Worm (Caenorhabditis elegans) whole organism, young adult: Measurements from ENCODE around the gene efk-1.

Source experiments
- B0261.1 ChIP-seq: sonication (generic microtip); optimal IDR thresholded peaks from 2 replicates; lab custom pipeline; 2016; ENCODE audit warnings: mild to moderate bottlenecking, missing genetic modification characterization, moderate library complexity, missing compliant biosample characterization
- B0336.3 ChIP-seq: fragments of 200-800 bp; sonication (Bioruptor generic); IDR thresholded peaks from 2 replicates; pipeline ENCODE4 v1.3.6; 2022; ENCODE audit warnings: missing genetic modification characterization, missing compliant biosample characterization
- C17E4.6 ChIP-seq: fragments of 200-800 bp; sonication (Bioruptor generic); IDR thresholded peaks from 2 replicates; pipeline ENCODE4 v1.3.6; 2022; ENCODE audit warnings: missing genetic modification reagents, missing genetic modification characterization, missing compliant biosample characterization
- D2030.7 ChIP-seq: fragments of 200-800 bp; sonication (Bioruptor generic); IDR thresholded peaks from 2 replicates; pipeline ENCODE4 v1.3.6; 2022; ENCODE audit warnings: missing genetic modification reagents, missing genetic modification characterization, missing compliant biosample characterization
- F23B12.7 ChIP-seq: sonication (generic microtip); optimal IDR thresholded peaks from 2 replicates; lab custom pipeline; 2017; ENCODE audit warnings: missing genetic modification characterization, mild to moderate bottlenecking, missing compliant biosample characterization, antibody characterized with exemption, moderate library complexity; ENCODE audit not compliant: insufficient read depth
- F33H1.4 ChIP-seq: fragments of 200-800 bp; sonication (Bioruptor generic); IDR thresholded peaks from 2 replicates; pipeline ENCODE4 v1.3.6; 2022; ENCODE audit warnings: missing genetic modification reagents, missing genetic modification characterization, missing compliant biosample characterization
- F37B4.10 ChIP-seq: fragments of 200-800 bp; sonication (Bioruptor generic); IDR thresholded peaks from 2 replicates; pipeline ENCODE4 v1.3.6; 2022; ENCODE audit warnings: missing genetic modification characterization, missing compliant biosample characterization
- F39B2.1 ChIP-seq: fragments of 200-800 bp; sonication (Bioruptor generic); IDR thresholded peaks from 2 replicates; pipeline ENCODE4 v1.3.6; 2022; ENCODE audit warnings: missing genetic modification reagents, missing genetic modification characterization, missing compliant biosample characterization
- F55B11.4 ChIP-seq: sonication (generic microtip); optimal IDR thresholded peaks from 2 replicates; lab custom pipeline; 2016; ENCODE audit warnings: missing compliant biosample characterization, missing genetic modification characterization, borderline replicate concordance; ENCODE audit not compliant: insufficient read depth
- K11D2.4 ChIP-seq: fragments of 200-800 bp; sonication (Bioruptor generic); IDR thresholded peaks from 2 replicates; pipeline ENCODE4 v1.3.6; 2022; ENCODE audit warnings: missing genetic modification reagents, missing genetic modification characterization, missing compliant biosample characterization
- Y53F4B.3 ChIP-seq: fragments of 200-800 bp; sonication (Bioruptor generic); IDR thresholded peaks from 2 replicates; pipeline ENCODE4 v1.3.6; 2022; ENCODE audit warnings: missing genetic modification reagents, missing genetic modification characterization, missing compliant biosample characterization
- Y95B8A.8 ChIP-seq: fragments of 200-800 bp; sonication (Bioruptor generic); IDR thresholded peaks from 2 replicates; pipeline ENCODE4 v1.3.6; 2022; ENCODE audit warnings: missing genetic modification reagents, missing genetic modification characterization, missing compliant biosample characterization
- ama-1 ChIP-seq, 3 experiments: fragments of 150-350 bp in 1 of 3; sonication (generic microtip) in 2 of 3; optimal IDR thresholded peaks; 2 replicates each; lab custom pipeline; 2014 to 2018; ENCODE audit warnings: missing biosample characterization in 2 of 3, missing genetic modification characterization in 2 of 3, missing genetic modification reagents in 2 of 3
- aptf-2 ChIP-seq: fragments of 200-800 bp; sonication (Bioruptor generic); conservative IDR thresholded peaks from 2 replicates; pipeline ENCODE4 v1.3.6; 2022; ENCODE audit warnings: missing genetic modification reagents, missing genetic modification characterization, missing compliant biosample characterization
- attf-3 ChIP-seq: fragments of 200-800 bp; sonication (Bioruptor generic); conservative IDR thresholded peaks from 2 replicates; pipeline ENCODE4 v1.3.6; 2022; ENCODE audit warnings: missing genetic modification reagents, missing genetic modification characterization, missing compliant biosample characterization
- attf-5 ChIP-seq: fragments of 200-800 bp; sonication (Bioruptor generic); optimal IDR thresholded peaks from 2 replicates; lab custom pipeline; 2018; ENCODE audit warnings: mild to moderate bottlenecking, missing genetic modification characterization, missing compliant biosample characterization
- attf-6 ChIP-seq: fragments of 200-800 bp; sonication (Bioruptor generic); IDR thresholded peaks from 2 replicates; pipeline ENCODE4 v1.3.6; 2022; ENCODE audit warnings: missing genetic modification reagents, missing genetic modification characterization, missing compliant biosample characterization
- bed-2 ChIP-seq: fragments of 200-800 bp; sonication (Bioruptor generic); IDR thresholded peaks from 2 replicates; pipeline ENCODE4 v1.3.6; 2022; ENCODE audit warnings: missing genetic modification reagents, missing genetic modification characterization, missing compliant biosample characterization
- ccch-3 ChIP-seq: fragments of 200-800 bp; sonication (Bioruptor generic); optimal IDR thresholded peaks from 2 replicates; lab custom pipeline; 2018; ENCODE audit warnings: mild to moderate bottlenecking, missing genetic modification characterization, missing compliant biosample characterization
- cebp-1 ChIP-seq, 2 experiments: fragments of 200-800 bp in 1 of 2; sonication (Bioruptor generic) in 1 of 2; sonication (generic microtip) in 1 of 2; IDR thresholded peaks in 1 of 2; optimal IDR thresholded peaks in 1 of 2; 2 replicates each; pipeline versions ENCODE4 v1.3.6 to Lab custom; 2017 to 2022; ENCODE audit warnings: missing compliant biosample characterization in 2 of 2, missing genetic modification characterization in 2 of 2, mild to moderate bottlenecking in 1 of 2, missing genetic modification reagents in 1 of 2, moderate library complexity in 1 of 2
- ceh-79 ChIP-seq: sonication (generic microtip); optimal IDR thresholded peaks from 2 replicates; lab custom pipeline; 2017; ENCODE audit warnings: mild to moderate bottlenecking, missing genetic modification characterization, missing compliant biosample characterization
- die-1 ChIP-seq: sonication (generic microtip); optimal IDR thresholded peaks from 2 replicates; lab custom pipeline; 2016; ENCODE audit warnings: missing genotype, mild to moderate bottlenecking, missing genetic modification characterization, missing compliant biosample characterization
- dox-1 ChIP-seq: fragments of 200-800 bp; sonication (Bioruptor generic); IDR thresholded peaks from 2 replicates; pipeline ENCODE4 v1.3.6; 2022; ENCODE audit warnings: missing genetic modification reagents, missing genetic modification characterization, missing compliant biosample characterization
- egl-18 ChIP-seq: fragments of 200-800 bp; sonication (Bioruptor generic); IDR thresholded peaks from 2 replicates; pipeline ENCODE4 v1.3.6; 2022; ENCODE audit warnings: missing genetic modification reagents, missing genetic modification characterization, missing compliant biosample characterization
- egrh-3 ChIP-seq: fragments of 200-800 bp; sonication (Bioruptor generic); IDR thresholded peaks from 2 replicates; pipeline ENCODE4 v1.3.6; 2022; ENCODE audit warnings: missing genetic modification reagents, missing genetic modification characterization, missing compliant biosample characterization
- hlh-26 ChIP-seq: fragments of 200-800 bp; sonication (Bioruptor generic); conservative IDR thresholded peaks from 2 replicates; pipeline ENCODE4 v1.3.6; 2022; ENCODE audit warnings: missing genetic modification reagents, missing genetic modification characterization, missing compliant biosample characterization
- hrde-1 ChIP-seq: sonication (generic microtip); optimal IDR thresholded peaks from 2 replicates; lab custom pipeline; 2016; ENCODE audit warnings: missing genetic modification characterization, mild to moderate bottlenecking, missing compliant biosample characterization, moderate library complexity, missing genotype, missing genetic modification reagents, borderline replicate concordance
- let-607 ChIP-seq, 2 experiments: fragments of 200-800 bp in 1 of 2; sonication (Bioruptor generic) in 1 of 2; sonication (generic microtip) in 1 of 2; optimal IDR thresholded peaks; 2 replicates each; lab custom pipeline; 2016 to 2018; ENCODE audit warnings: mild to moderate bottlenecking in 2 of 2, missing compliant biosample characterization in 2 of 2, missing genetic modification characterization in 2 of 2, moderate library complexity in 2 of 2, missing genotype in 1 of 2
- lin-35 ChIP-seq, 3 experiments: fragments of 150-350 bp in 2 of 3; sonication (generic microtip) in 1 of 3; optimal IDR thresholded peaks; 2 replicates each; lab custom pipeline; 2014 to 2018; ENCODE audit warnings: missing biosample characterization in 3 of 3, missing genetic modification characterization in 3 of 3, missing genetic modification reagents in 3 of 3
- lin-40 ChIP-seq: sonication (generic microtip); optimal IDR thresholded peaks from 2 replicates; lab custom pipeline; 2016; ENCODE audit warnings: missing genetic modification characterization, mild to moderate bottlenecking, missing compliant biosample characterization, missing genotype, missing genetic modification reagents
- lsl-1 ChIP-seq: fragments of 200-800 bp; sonication (Bioruptor generic); optimal IDR thresholded peaks from 2 replicates; lab custom pipeline; 2018; ENCODE audit warnings: mild to moderate bottlenecking, missing genetic modification characterization, moderate library complexity, missing compliant biosample characterization
- lsy-27 ChIP-seq: sonication (generic microtip); optimal IDR thresholded peaks from 2 replicates; lab custom pipeline; 2017; ENCODE audit warnings: missing genetic modification characterization, mild to moderate bottlenecking, missing compliant biosample characterization, antibody characterized with exemption, missing genotype, borderline replicate concordance; ENCODE audit not compliant: insufficient read depth
- madf-8 ChIP-seq: fragments of 200-800 bp; sonication (Bioruptor generic); conservative IDR thresholded peaks from 2 replicates; pipeline ENCODE4 v1.3.6; 2022; ENCODE audit warnings: missing genetic modification reagents, missing genetic modification characterization, missing compliant biosample characterization
- mel-28 ChIP-seq: sonication (generic microtip); optimal IDR thresholded peaks from 2 replicates; lab custom pipeline; 2016; ENCODE audit warnings: borderline replicate concordance, mild to moderate bottlenecking, missing genetic modification characterization, missing compliant biosample characterization
- pbrm-1 ChIP-seq: fragments of 200-800 bp; sonication (Bioruptor generic); IDR thresholded peaks from 2 replicates; pipeline ENCODE4 v1.3.6; 2022; ENCODE audit warnings: missing genetic modification reagents, missing genetic modification characterization, missing compliant biosample characterization
- rcor-1 ChIP-seq: fragments of 200-800 bp; sonication (Bioruptor generic); IDR thresholded peaks from 2 replicates; pipeline ENCODE4 v1.3.6; 2022; ENCODE audit warnings: missing genetic modification reagents, missing genetic modification characterization, missing compliant biosample characterization
- rec-8 ChIP-seq, 2 experiments: sonication (generic microtip); optimal IDR thresholded peaks; 2 replicates each; lab custom pipeline; 2016; ENCODE audit warnings: mild to moderate bottlenecking in 2 of 2, missing genetic modification characterization in 2 of 2, missing genetic modification reagents in 2 of 2, missing genotype in 2 of 2, missing biosample characterization in 1 of 2, missing compliant biosample characterization in 1 of 2, moderate library complexity in 1 of 2
- sdz-38 ChIP-seq: sonication (generic microtip); optimal IDR thresholded peaks from 2 replicates; lab custom pipeline; 2016; ENCODE audit warnings: missing genotype, missing genetic modification characterization, missing compliant biosample characterization
- sea-2 ChIP-seq: fragments of 200-800 bp; sonication (Bioruptor generic); IDR thresholded peaks from 2 replicates; pipeline ENCODE4 v1.3.6; 2022; ENCODE audit warnings: missing genetic modification characterization, missing compliant biosample characterization
- tbx-9 ChIP-seq: sonication (generic microtip); optimal IDR thresholded peaks from 2 replicates; lab custom pipeline; 2016; ENCODE audit warnings: borderline replicate concordance, missing genetic modification characterization, inconsistent platforms, missing compliant biosample characterization
- xnd-1 ChIP-seq: sonication (generic microtip); optimal IDR thresholded peaks from 2 replicates; lab custom pipeline; 2016; ENCODE audit warnings: missing genotype, missing genetic modification reagents, missing genetic modification characterization, missing compliant biosample characterization
- zim-3 ChIP-seq: sonication (generic microtip); optimal IDR thresholded peaks from 2 replicates; lab custom pipeline; 2017; ENCODE audit warnings: mild to moderate bottlenecking, missing genetic modification characterization, moderate library complexity, missing compliant biosample characterization
- ztf-22 ChIP-seq: fragments of 200-800 bp; sonication (Bioruptor generic); optimal IDR thresholded peaks from 2 replicates; lab custom pipeline; 2018; ENCODE audit warnings: mild to moderate bottlenecking, missing genetic modification characterization, moderate library complexity, missing compliant biosample characterization

Gene efk-1

DNA sequence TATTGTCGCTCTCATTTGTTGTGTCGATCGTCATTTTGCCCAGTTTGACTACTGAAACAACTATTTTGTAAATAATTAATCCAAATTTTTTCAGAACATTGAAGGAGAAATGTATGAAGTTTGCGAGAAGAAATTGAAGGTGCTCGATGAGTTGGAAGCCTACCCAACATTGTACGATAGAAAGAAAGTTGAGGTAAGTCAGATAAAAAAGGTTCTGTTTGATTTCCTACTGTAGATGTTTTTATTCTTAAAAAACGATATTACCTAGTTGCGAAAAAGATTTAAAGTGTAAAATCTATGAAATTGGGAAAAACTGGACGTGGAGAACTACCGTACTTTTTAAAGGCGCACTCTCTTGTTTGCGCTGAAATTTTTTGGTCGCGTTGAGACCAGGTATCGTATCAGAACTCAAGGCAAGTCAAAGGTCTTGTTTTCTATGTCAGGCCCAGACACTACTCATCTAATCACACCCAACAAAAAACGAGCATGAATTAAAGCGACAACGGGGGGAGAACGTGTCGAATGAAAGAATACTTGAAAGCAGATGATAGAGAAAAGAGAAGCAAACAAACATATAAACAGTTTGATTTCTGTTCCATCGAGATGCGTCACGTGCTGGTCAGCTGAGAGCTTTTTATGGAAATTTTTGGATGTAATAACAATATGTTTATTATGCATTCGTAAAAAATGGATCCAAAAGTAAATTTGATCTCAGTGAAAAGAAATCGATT lies at the start of gene efk-1:
Gene efk-1, minus strand, starts transcription at position 51 of the 731 bp plus-strand sequence.
- TF ChIP-seq mel-28 (tag; lab: Kevin White, UChicago), result no peak
- no peak for TF ChIP-seq sdz-38 (tag; lab: Kevin White, UChicago)
- TF ChIP-seq lsl-1 (GFP tag; lab: Kevin White, UChicago), result no peak
- TF ChIP-seq attf-3 (GFP tag; lab: Robert Waterston, UW), result no peak
- TF ChIP-seq ama-1 (optimal IDR thresholded peaks at IDR 0.05; lab: Kevin White, UChicago), result peak; percentile 78
- no peak for TF ChIP-seq ama-1 (GFP tag; optimal IDR thresholded peaks at IDR 0.05; lab: Kevin White, UChicago)
- TF ChIP-seq ztf-22, result no peak
- no peak for TF ChIP-seq C17E4.6
- TF ChIP-seq madf-8 (GFP tag; lab: Robert Waterston, UW), result no peak
- no peak for TF ChIP-seq K11D2.4 (GFP tag; lab: Robert Waterston, UW)
- no peak for TF ChIP-seq F23B12.7 (tag; lab: Kevin White, UChicago)
- no peak for TF ChIP-seq hlh-26 (GFP tag; lab: Robert Waterston, UW)
- TF ChIP-seq lin-40 (tag; lab: Kevin White, UChicago), result no peak
- TF ChIP-seq dox-1, result peak; percentile 30; the same call in 1 of the 2 replicates
- TF ChIP-seq D2030.7 (GFP tag; lab: Robert Waterston, UW), result no peak
- TF ChIP-seq lsy-27 (tag; lab: Kevin White, UChicago), result no peak
- no peak for TF ChIP-seq F55B11.4
- TF ChIP-seq xnd-1 (tag; lab: Kevin White, UChicago), result no peak
- TF ChIP-seq ceh-79, result no peak
- TF ChIP-seq Y95B8A.8, result 0 out of 2 replicates have a peak, but pooled peaks have one; percentile 23
- TF ChIP-seq zim-3 (tag; lab: Kevin White, UChicago), result peak; percentile 14
- TF ChIP-seq egrh-3, result no peak
- no peak for TF ChIP-seq F33H1.4
- no peak for TF ChIP-seq Y53F4B.3
- 0 out of 2 replicates have a peak, but pooled peaks have one; percentile 46 for TF ChIP-seq F39B2.1 (GFP tag; lab: Robert Waterston, UW)
- peak; percentile 61 for TF ChIP-seq attf-5 (GFP tag; lab: Kevin White, UChicago)
- TF ChIP-seq ccch-3 (GFP tag; lab: Kevin White, UChicago), result no peak
- no peak for TF ChIP-seq rcor-1 (GFP tag; lab: Robert Waterston, UW)
- TF ChIP-seq pbrm-1 (GFP tag; lab: Robert Waterston, UW), result no peak
- no peak for TF ChIP-seq attf-6 (GFP tag; lab: Robert Waterston, UW)
- TF ChIP-seq B0261.1, result no peak
- TF ChIP-seq die-1 (tag; lab: Kevin White, UChicago), result no peak
- TF ChIP-seq rec-8 (tag; optimal IDR thresholded peaks at IDR 0.05; lab: Kevin White, UChicago), result no peak
- TF ChIP-seq egl-18 (GFP tag; lab: Robert Waterston, UW), result no peak
- no peak for TF ChIP-seq lin-35 (GFP tag; optimal IDR thresholded peaks at IDR 0.05; lab: Kevin White, UChicago)
- TF ChIP-seq hrde-1, result no peak
- TF ChIP-seq sea-2, result no peak
- TF ChIP-seq bed-2 (GFP tag; lab: Robert Waterston, UW), result no peak
- no peak for TF ChIP-seq cebp-1 (GFP tag; IDR thresholded peaks at IDR 0.05; lab: Robert Waterston, UW)
- peak; percentile 44 for TF ChIP-seq cebp-1 (tag; optimal IDR thresholded peaks at IDR 0.05; lab: Kevin White, UChicago)
- no peak for TF ChIP-seq aptf-2
- no peak for TF ChIP-seq B0336.3 (GFP tag; lab: Robert Waterston, UW)
- TF ChIP-seq let-607 (tag; optimal IDR thresholded peaks at IDR 0.05; lab: Kevin White, UChicago), result no peak
- TF ChIP-seq tbx-9 (tag; lab: Kevin White, UChicago), result no peak
- TF ChIP-seq F37B4.10 (GFP tag; lab: Robert Waterston, UW), result no peak
